Worm (Caenorhabditis elegans) whole organism, midembryonic: ENCODE measurements around the gene Y17D7B.2.

ENCODE experiments used
- T22C8.4 ChIP-seq: fragments of 200-800 bp; sonication (Bioruptor generic); IDR thresholded peaks from 2 replicates; pipeline ENCODE4 v1.3.6; 2022; ENCODE audit warnings: missing genetic modification characterization, missing compliant biosample characterization
- cog-1 ChIP-seq: sonication (generic microtip); optimal IDR thresholded peaks from 2 replicates; lab custom pipeline; 2016; ENCODE audit warnings: missing genetic modification characterization, missing compliant biosample characterization
- flt-1 ChIP-seq: fragments of 200-800 bp; sonication (Bioruptor generic); IDR thresholded peaks from 2 replicates; pipeline ENCODE4 v1.3.6; 2022; ENCODE audit warnings: missing genetic modification characterization, missing compliant biosample characterization
- klf-2 ChIP-seq: fragments of 200-800 bp; sonication (Bioruptor generic); conservative IDR thresholded peaks from 2 replicates; pipeline ENCODE4 v1.3.6; 2022; ENCODE audit warnings: missing genetic modification reagents, missing genetic modification characterization, missing compliant biosample characterization
- med-1 ChIP-seq: sonication (generic microtip); optimal IDR thresholded peaks from 2 replicates; lab custom pipeline; 2017; ENCODE audit warnings: missing genetic modification characterization, mild to moderate bottlenecking, missing compliant biosample characterization, antibody characterized with exemption, missing genetic modification reagents; ENCODE audit not compliant: insufficient read depth
- ref-1 ChIP-seq: fragments of 200-800 bp; sonication (Bioruptor generic); conservative IDR thresholded peaks from 2 replicates; pipeline ENCODE4 v1.3.6; 2022; ENCODE audit warnings: missing genetic modification reagents, missing genetic modification characterization, missing compliant biosample characterization
- tab-1 ChIP-seq: fragments of 200-800 bp; sonication (Bioruptor generic); IDR thresholded peaks from 2 replicates; pipeline ENCODE4 v1.3.6; 2022; ENCODE audit warnings: missing genetic modification characterization, missing compliant biosample characterization
- ztf-23 ChIP-seq: fragments of 200-800 bp; sonication (Bioruptor generic); IDR thresholded peaks from 2 replicates; pipeline ENCODE4 v1.3.6; 2022; ENCODE audit warnings: missing genetic modification reagents, missing genetic modification characterization, missing compliant biosample characterization
- ztf-29 ChIP-seq: fragments of 200-800 bp; sonication (Bioruptor generic); IDR thresholded peaks from 2 replicates; pipeline ENCODE4 v1.3.6; 2022; ENCODE audit warnings: missing genetic modification reagents, missing genetic modification characterization, missing compliant biosample characterization

The Y17D7B.2 gene

ce11 chrV:18826445-18826844 is 38.9 kb downstream of the Y17D7B.2 start:
- no peak for TF ChIP-seq tab-1 (GFP tag; lab: Robert Waterston, UW)
- TF ChIP-seq ref-1, result no peak
- no peak for TF ChIP-seq klf-2 (GFP tag; lab: Robert Waterston, UW)
- TF ChIP-seq cog-1 (tag; lab: Kevin White, UChicago), result no peak
- no peak for TF ChIP-seq ztf-29 (GFP tag; lab: Robert Waterston, UW)
- no peak for TF ChIP-seq T22C8.4
- TF ChIP-seq med-1 (GFP tag; lab: Kevin White, UChicago), result no peak
- no peak for TF ChIP-seq ztf-23
- no peak for TF ChIP-seq flt-1

- TF ChIP-seq T22C8.4 (no peak), cog-1 (tag; lab: Kevin White, UChicago) (no peak), med-1 (GFP tag; lab: Kevin White, UChicago) (no peak), tab-1 (GFP tag; lab: Robert Waterston, UW) (no peak), flt-1 (no peak), ref-1 (no peak), klf-2 (GFP tag; lab: Robert Waterston, UW) (no peak), ztf-23 (no peak), ztf-29 (GFP tag; lab: Robert Waterston, UW) (no peak)
Observed at ce11 chrV:18827374-18827773, 39.8 kb downstream of the Y17D7B.2 start.

- TF ChIP-seq klf-2 (GFP tag; lab: Robert Waterston, UW) (no peak), T22C8.4 (peak; percentile 16; the same call in 1 of the 2 replicates), med-1 (GFP tag; lab: Kevin White, UChicago) (no peak)
Observed at ce11 chrV:18837125-18837524, 49.6 kb downstream of the Y17D7B.2 start, which contains the start of gene cyp-33D3. Gene cyp-33D3 (minus strand): TSS chrV:18837225.

- TF ChIP-seq ztf-23 (no peak), cog-1 (tag; lab: Kevin White, UChicago) (no peak), ztf-29 (GFP tag; lab: Robert Waterston, UW) (no peak), tab-1 (GFP tag; lab: Robert Waterston, UW) (no peak), flt-1 (no peak), med-1 (GFP tag; lab: Kevin White, UChicago) (no peak), T22C8.4 (no peak), ref-1 (no peak), klf-2 (GFP tag; lab: Robert Waterston, UW) (no peak)
Observed at ce11 chrV:18838799-18839354, 51.3 kb downstream of the Y17D7B.2 start, which contains the start of gene nhr-65. Gene nhr-65 (plus strand): TSS chrV:18839304.
